Worm (Caenorhabditis elegans) whole organism, late embryonic: Measurements from ENCODE around the gene ari-2.

ENCODE experiments used
- ceh-14 ChIP-seq: sonication (generic microtip); optimal IDR thresholded peaks from 2 replicates; lab custom pipeline; 2016; ENCODE audit warnings: missing genotype, missing genetic modification characterization, missing compliant biosample characterization
- ceh-22 ChIP-seq: sonication (generic microtip); optimal IDR thresholded peaks from 2 replicates; lab custom pipeline; 2017; ENCODE audit warnings: missing biosample characterization, missing genetic modification characterization
- ceh-24 ChIP-seq: sonication (generic microtip); optimal IDR thresholded peaks from 2 replicates; lab custom pipeline; 2016; ENCODE audit warnings: mild to moderate bottlenecking, missing genetic modification characterization, missing compliant biosample characterization
- ceh-34 ChIP-seq: sonication (generic microtip); optimal IDR thresholded peaks from 2 replicates; lab custom pipeline; 2016; ENCODE audit warnings: mild to moderate bottlenecking, missing genetic modification characterization, missing compliant biosample characterization
- ceh-9 ChIP-seq: sonication (generic microtip); optimal IDR thresholded peaks from 2 replicates; lab custom pipeline; 2016; ENCODE audit warnings: mild to moderate bottlenecking, missing genetic modification characterization, inconsistent platforms, missing compliant biosample characterization
- che-1 ChIP-seq: sonication (generic microtip); optimal IDR thresholded peaks from 2 replicates; lab custom pipeline; 2016; ENCODE audit warnings: mild to moderate bottlenecking, missing genetic modification characterization, missing compliant biosample characterization
- dmd-4 ChIP-seq: sonication (generic microtip); optimal IDR thresholded peaks from 2 replicates; lab custom pipeline; 2016; ENCODE audit warnings: borderline replicate concordance, missing genetic modification characterization, missing compliant biosample characterization
- elt-2 ChIP-seq: sonication (generic microtip); optimal IDR thresholded peaks from 2 replicates; lab custom pipeline; 2016; ENCODE audit warnings: missing genetic modification reagents, missing genetic modification characterization, missing compliant biosample characterization
- eyg-1 ChIP-seq: sonication (generic microtip); optimal IDR thresholded peaks from 2 replicates; lab custom pipeline; 2016; ENCODE audit warnings: missing genotype, missing genetic modification characterization, missing compliant biosample characterization
- fkh-10 ChIP-seq: fragments of 150-350 bp; optimal IDR thresholded peaks from 2 replicates; lab custom pipeline; 2014; ENCODE audit warnings: missing biosample characterization, missing genetic modification reagents, missing genetic modification characterization
- fkh-6 ChIP-seq: sonication (generic microtip); optimal IDR thresholded peaks from 2 replicates; lab custom pipeline; 2016; ENCODE audit warnings: missing genetic modification characterization, missing compliant biosample characterization
- hlh-13 ChIP-seq: fragments of 200-800 bp; sonication (Bioruptor generic); optimal IDR thresholded peaks from 2 replicates; lab custom pipeline; 2018; ENCODE audit warnings: mild to moderate bottlenecking, missing genetic modification characterization, missing compliant biosample characterization
- hlh-15 ChIP-seq: sonication (generic microtip); optimal IDR thresholded peaks from 2 replicates; lab custom pipeline; 2016; ENCODE audit warnings: missing genetic modification characterization, missing compliant biosample characterization
- hlh-6 ChIP-seq: sonication (generic microtip); optimal IDR thresholded peaks from 2 replicates; lab custom pipeline; 2016; ENCODE audit warnings: missing genotype, missing genetic modification characterization, missing compliant biosample characterization
- hlh-8 ChIP-seq: sonication (generic microtip); optimal IDR thresholded peaks from 2 replicates; lab custom pipeline; 2016; ENCODE audit warnings: missing genotype, missing genetic modification characterization, missing compliant biosample characterization
- lim-6 ChIP-seq: sonication (generic microtip); optimal IDR thresholded peaks from 2 replicates; lab custom pipeline; 2016; ENCODE audit warnings: missing genetic modification characterization, missing compliant biosample characterization
- nfya-1 ChIP-seq: sonication (generic microtip); optimal IDR thresholded peaks from 2 replicates; lab custom pipeline; 2017; ENCODE audit warnings: missing genetic modification characterization, mild to moderate bottlenecking, missing compliant biosample characterization, antibody characterized with exemption, moderate library complexity
- nhr-11 ChIP-seq: fragments of 150-350 bp; optimal IDR thresholded peaks from 2 replicates; lab custom pipeline; 2014; ENCODE audit warnings: missing biosample characterization, missing genetic modification characterization
- nhr-232 ChIP-seq: sonication (generic microtip); optimal IDR thresholded peaks from 2 replicates; lab custom pipeline; 2016; ENCODE audit warnings: missing genetic modification characterization, missing compliant biosample characterization
- odd-2 ChIP-seq: sonication (generic microtip); optimal IDR thresholded peaks from 2 replicates; lab custom pipeline; 2017; ENCODE audit warnings: antibody characterized with exemption, mild to moderate bottlenecking, missing genetic modification characterization, missing compliant biosample characterization
- pag-3 ChIP-seq: sonication (generic microtip); optimal IDR thresholded peaks from 2 replicates; lab custom pipeline; 2016; ENCODE audit warnings: missing compliant biosample characterization, missing genetic modification characterization, borderline replicate concordance
- pat-9 ChIP-seq: fragments of 200-800 bp; sonication (Bioruptor generic); optimal IDR thresholded peaks from 2 replicates; lab custom pipeline; 2018; ENCODE audit warnings: mild to moderate bottlenecking, missing genetic modification characterization, moderate library complexity, missing compliant biosample characterization
- pha-2 ChIP-seq: sonication (generic microtip); optimal IDR thresholded peaks from 2 replicates; lab custom pipeline; 2017; ENCODE audit warnings: mild to moderate bottlenecking, missing genetic modification characterization, missing compliant biosample characterization
- pha-4 ChIP-seq: fragments of 150-350 bp; optimal IDR thresholded peaks from 2 replicates; lab custom pipeline; 2018; ENCODE audit warnings: missing biosample characterization, missing genetic modification reagents, missing genetic modification characterization
- pros-1 ChIP-seq: fragments of 150-350 bp; optimal IDR thresholded peaks from 2 replicates; lab custom pipeline; 2014; ENCODE audit warnings: missing biosample characterization, missing genetic modification reagents, missing genetic modification characterization
- rnt-1 ChIP-seq: sonication (generic microtip); optimal IDR thresholded peaks from 2 replicates; lab custom pipeline; 2016; ENCODE audit warnings: missing genetic modification characterization, missing compliant biosample characterization
- sdc-2 ChIP-seq: sonication (generic microtip); optimal IDR thresholded peaks from 2 replicates; lab custom pipeline; 2016; ENCODE audit warnings: missing genotype, missing genetic modification characterization, missing compliant biosample characterization
- sox-2 ChIP-seq: fragments of 200-800 bp; sonication (Bioruptor generic); IDR thresholded peaks from 2 replicates; pipeline ENCODE4 v1.3.6; 2022; ENCODE audit warnings: missing genetic modification reagents, missing genetic modification characterization, missing compliant biosample characterization
- sox-4 ChIP-seq: sonication (generic microtip); optimal IDR thresholded peaks from 2 replicates; lab custom pipeline; 2017; ENCODE audit warnings: mild to moderate bottlenecking, missing genetic modification characterization, inconsistent platforms, missing compliant biosample characterization
- syd-9 ChIP-seq: sonication (generic microtip); optimal IDR thresholded peaks from 2 replicates; lab custom pipeline; 2016; ENCODE audit warnings: mild to moderate bottlenecking, missing genetic modification characterization, moderate library complexity, missing compliant biosample characterization
- tbx-2 ChIP-seq: sonication (generic microtip); optimal IDR thresholded peaks from 2 replicates; lab custom pipeline; 2016; ENCODE audit warnings: missing genetic modification characterization, missing compliant biosample characterization
- tbx-7 ChIP-seq: sonication (generic microtip); optimal IDR thresholded peaks from 2 replicates; lab custom pipeline; 2016; ENCODE audit warnings: missing genotype, missing genetic modification characterization, missing compliant biosample characterization
- ttx-3 ChIP-seq: sonication (generic microtip); optimal IDR thresholded peaks from 2 replicates; lab custom pipeline; 2016; ENCODE audit warnings: missing genetic modification reagents, missing genetic modification characterization, missing compliant biosample characterization
- unc-3 ChIP-seq, 2 experiments: fragments of 200-800 bp in 1 of 2; sonication (Bioruptor generic) in 1 of 2; sonication (generic microtip) in 1 of 2; conservative IDR thresholded peaks in 1 of 2; optimal IDR thresholded peaks in 1 of 2; 2 replicates each; pipeline versions ENCODE4 v1.3.6 to Lab custom; 2016 to 2022; ENCODE audit warnings: missing compliant biosample characterization in 2 of 2, missing genetic modification characterization in 2 of 2, missing genetic modification reagents in 1 of 2
- unc-42 ChIP-seq: sonication (generic microtip); optimal IDR thresholded peaks from 2 replicates; lab custom pipeline; 2016; ENCODE audit warnings: missing genotype, missing genetic modification characterization, missing compliant biosample characterization
- unc-55 ChIP-seq: sonication (generic microtip); optimal IDR thresholded peaks from 2 replicates; lab custom pipeline; 2017; ENCODE audit warnings: missing biosample characterization, missing genetic modification reagents, missing genetic modification characterization

The ari-2 gene

DNA sequence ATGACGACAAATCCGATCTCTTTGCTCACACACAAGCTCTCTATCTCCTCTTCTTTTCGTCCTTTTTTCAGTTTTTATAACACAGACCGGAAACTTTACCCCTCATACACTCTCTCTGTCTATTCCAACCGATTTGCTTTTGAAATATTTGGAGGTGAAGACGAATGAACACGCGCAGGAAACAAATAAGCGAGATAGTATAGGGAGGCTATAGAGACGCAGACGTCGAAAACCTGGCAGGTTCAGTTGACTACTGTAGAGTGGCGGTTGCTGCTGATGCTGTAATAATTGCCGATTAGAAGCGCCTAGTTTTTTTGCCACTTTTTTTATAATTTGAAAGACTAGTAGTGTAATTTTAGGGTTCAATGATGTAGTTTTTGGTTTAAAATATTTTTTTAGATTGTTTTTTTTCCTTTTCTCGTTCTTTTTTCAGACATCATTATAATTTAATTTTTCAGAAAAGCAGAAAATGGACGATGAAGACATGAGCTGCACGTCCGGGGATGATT, at the start of gene ari-2:
Gene ari-2, plus strand, starts transcription at position 459 of the 509 bp plus-strand sequence.
- TF ChIP-seq dmd-4 (tag; lab: Kevin White, UChicago) = no peak
- no peak for TF ChIP-seq lim-6 (tag; lab: Kevin White, UChicago)
- no peak for TF ChIP-seq hlh-8 (tag; lab: Kevin White, UChicago)
- no peak for TF ChIP-seq elt-2 (tag; lab: Kevin White, UChicago)
- no peak for TF ChIP-seq eyg-1 (tag; lab: Kevin White, UChicago)
- TF ChIP-seq nfya-1 (tag; lab: Kevin White, UChicago) = peak; percentile 33
- TF ChIP-seq ceh-14 (tag; lab: Kevin White, UChicago) = no peak

DNA sequence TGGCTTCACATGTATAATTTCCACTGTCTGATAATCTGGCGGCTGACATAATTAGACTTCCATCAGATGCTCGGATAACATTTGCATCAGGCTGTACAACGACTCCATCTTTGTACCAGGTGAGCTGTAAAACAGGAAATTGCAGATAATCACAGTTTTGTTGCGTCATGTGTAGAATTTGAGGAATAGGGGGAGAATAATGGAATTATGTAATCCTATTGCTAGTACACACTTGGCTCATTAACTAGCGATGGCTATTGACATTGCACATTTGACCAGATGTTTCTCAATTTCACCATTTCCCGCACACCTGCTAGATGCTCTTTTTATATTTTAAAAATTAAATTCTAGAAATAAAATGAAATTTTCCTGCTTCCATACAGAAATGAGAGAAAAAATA, 49.5 kb upstream of the ari-2 start:
- TF ChIP-seq hlh-15 (tag; lab: Kevin White, UChicago) (no peak), unc-42 (tag; lab: Kevin White, UChicago) (peak; percentile 58)

DNA sequence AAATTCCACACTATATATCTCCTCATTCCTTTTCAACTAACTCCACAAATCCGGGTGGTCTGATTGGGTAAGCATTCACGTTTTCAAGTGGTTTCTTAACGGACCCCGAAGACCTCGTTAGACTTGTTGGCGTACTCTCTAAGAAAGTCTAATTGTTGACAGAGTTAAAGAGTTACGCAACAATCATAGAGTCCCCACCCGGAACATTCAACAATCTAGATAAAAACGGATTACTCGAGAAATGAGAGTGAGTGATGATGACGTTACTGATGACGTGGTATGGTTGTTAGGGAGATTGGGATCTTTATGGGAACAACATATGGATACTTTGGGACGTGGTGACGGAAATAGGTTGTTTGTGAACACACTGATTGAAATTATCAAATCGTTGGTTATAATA, 48.3 kb upstream of the ari-2 start:
- TF ChIP-seq unc-42 (tag; lab: Kevin White, UChicago) (peak; percentile 33), nfya-1 (tag; lab: Kevin White, UChicago) (peak; percentile 1), fkh-6 (tag; lab: Kevin White, UChicago) (no peak), nhr-232 (tag; lab: Kevin White, UChicago) (no peak)

DNA sequence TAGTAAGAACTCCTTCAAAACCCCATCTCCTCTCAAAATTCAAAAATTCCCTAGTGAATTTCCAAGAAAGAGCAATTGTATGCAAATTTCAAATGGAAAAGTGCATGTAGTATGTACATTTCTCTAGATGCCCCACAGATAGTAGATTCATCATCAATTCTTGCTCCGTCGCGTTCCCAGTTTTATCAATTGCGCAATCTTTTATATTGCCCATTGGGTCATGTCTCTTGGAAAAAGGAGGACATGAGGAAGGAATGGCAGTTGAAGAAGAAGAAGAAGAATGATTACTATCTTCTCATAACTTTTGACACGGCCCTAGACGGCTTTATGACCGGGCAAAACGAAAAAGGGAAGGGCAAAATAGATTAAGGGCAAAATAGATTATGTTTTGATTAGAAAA, 44.3 kb upstream of the ari-2 start:
- peak; percentile 55 for TF ChIP-seq elt-2 (tag; lab: Kevin White, UChicago)
- peak; percentile 25 for TF ChIP-seq unc-55 (GFP tag; lab: Kevin White, UChicago)
- no peak for TF ChIP-seq ceh-34 (tag; lab: Kevin White, UChicago)

DNA sequence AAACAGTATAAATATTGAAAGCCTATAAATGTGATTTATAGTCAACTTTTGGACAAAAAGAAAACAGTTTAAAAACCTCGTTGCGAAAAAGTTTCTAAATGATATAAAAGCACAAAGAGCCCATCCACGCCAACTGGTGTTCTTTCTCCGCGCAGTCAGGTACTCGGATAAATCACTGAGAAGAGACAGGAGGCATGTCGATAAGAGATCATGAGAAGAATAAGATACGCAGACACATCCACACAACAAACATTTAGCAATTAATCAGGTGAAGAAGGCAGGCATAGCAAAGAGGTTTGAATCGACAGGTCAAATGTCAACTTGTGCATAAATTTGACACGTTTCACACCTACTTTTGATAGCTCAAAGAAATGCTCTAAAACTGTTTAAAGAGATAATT, 43.2 kb upstream of the ari-2 start:
- no peak for TF ChIP-seq nhr-232 (tag; lab: Kevin White, UChicago)
- no peak for TF ChIP-seq ceh-24 (tag; lab: Kevin White, UChicago)
- no peak for TF ChIP-seq hlh-6 (tag; lab: Kevin White, UChicago)
- TF ChIP-seq unc-55 (GFP tag; lab: Kevin White, UChicago) = peak; percentile 68
- no peak for TF ChIP-seq unc-3 (GFP tag; conservative IDR thresholded peaks at IDR 0.05; lab: Robert Waterston, UW)
- no peak for TF ChIP-seq unc-3 (tag; optimal IDR thresholded peaks at IDR 0.05; lab: Kevin White, UChicago)
- no peak for TF ChIP-seq pat-9 (tag; lab: Kevin White, UChicago)
- no peak for TF ChIP-seq ttx-3 (tag; lab: Kevin White, UChicago)
- no peak for TF ChIP-seq syd-9 (tag; lab: Kevin White, UChicago)
- TF ChIP-seq sox-2 = no peak
- no peak for TF ChIP-seq fkh-10 (GFP tag; lab: Kevin White, UChicago)
- TF ChIP-seq ceh-34 (tag; lab: Kevin White, UChicago) = no peak
- TF ChIP-seq pros-1 (tag; lab: Kevin White, UChicago) = no peak
- TF ChIP-seq ceh-22 (tag; lab: Kevin White, UChicago) = no peak
- TF ChIP-seq tbx-2 (tag; lab: Kevin White, UChicago) = peak; percentile 18
- TF ChIP-seq rnt-1 (tag; lab: Kevin White, UChicago) = peak; percentile 25
- TF ChIP-seq eyg-1 (tag; lab: Kevin White, UChicago) = no peak

DNA sequence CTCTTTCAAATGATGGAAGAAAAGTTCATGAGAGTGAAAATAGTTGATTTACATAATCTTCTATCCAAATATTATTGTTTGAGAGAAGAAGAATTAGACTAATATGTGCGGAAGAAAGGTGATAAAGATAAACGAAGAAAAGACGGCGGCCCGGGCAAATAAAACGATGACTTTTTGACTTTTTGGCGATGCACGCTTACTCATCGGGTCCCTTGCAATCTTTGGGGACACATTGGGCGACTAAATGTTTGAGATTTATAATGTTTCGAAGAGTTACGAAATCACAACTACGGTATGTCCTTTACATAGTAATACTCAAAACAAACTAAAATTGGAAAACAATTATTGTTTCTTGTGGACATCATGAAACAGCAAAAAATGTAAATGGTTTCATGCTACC, 36.1 kb upstream of the ari-2 start:
- TF ChIP-seq nhr-11 (no peak), pros-1 (tag; lab: Kevin White, UChicago) (no peak), fkh-6 (tag; lab: Kevin White, UChicago) (no peak), ceh-9 (no peak), elt-2 (tag; lab: Kevin White, UChicago) (no peak), sdc-2 (tag; lab: Kevin White, UChicago) (no peak), pag-3 (tag; lab: Kevin White, UChicago) (no peak), tbx-7 (no peak), odd-2 (tag; lab: Kevin White, UChicago) (no peak), hlh-13 (GFP tag; lab: Kevin White, UChicago) (no peak), che-1 (no peak), sox-4 (tag; lab: Kevin White, UChicago) (no peak), pha-2 (tag; lab: Kevin White, UChicago) (no peak), pha-4 (tag; lab: Kevin White, UChicago) (no peak)
- TF ChIP-seq, all 69 proteins: peak for 0
